Worm (Caenorhabditis elegans) whole organism, L3 larva: ENCODE results near the gene srt-34.

ENCODE experiments used
- ama-1 ChIP-seq: fragments of 150-350 bp; optimal IDR thresholded peaks from 2 replicates; lab custom pipeline; 2018
- ceh-82 ChIP-seq: fragments of 150-350 bp; optimal IDR thresholded peaks from 2 replicates; lab custom pipeline; 2014; ENCODE audit warnings: missing biosample characterization, missing genetic modification characterization
- fkh-10 ChIP-seq: sonication (generic microtip); optimal IDR thresholded peaks from 2 replicates; lab custom pipeline; 2017; ENCODE audit warnings: missing biosample characterization, missing genetic modification reagents, missing genetic modification characterization
- fos-1 ChIP-seq: fragments of 150-350 bp; optimal IDR thresholded peaks from 2 replicates; lab custom pipeline; 2014; ENCODE audit warnings: missing biosample characterization, missing genetic modification characterization
- nhr-11 ChIP-seq: fragments of 150-350 bp; optimal IDR thresholded peaks from 2 replicates; lab custom pipeline; 2014; ENCODE audit warnings: missing biosample characterization, missing genetic modification characterization
- nhr-25 ChIP-seq: sonication (generic microtip); optimal IDR thresholded peaks from 2 replicates; lab custom pipeline; 2017; ENCODE audit warnings: missing biosample characterization, missing genetic modification characterization
- nhr-76 ChIP-seq: fragments of 150-350 bp; sonication (generic microtip); optimal IDR thresholded peaks from 5 replicates; lab custom pipeline; 2014; ENCODE audit warnings: missing biosample characterization, missing genetic modification characterization
- nhr-77 ChIP-seq: fragments of 150-350 bp; optimal IDR thresholded peaks from 2 replicates; lab custom pipeline; 2014; ENCODE audit warnings: missing biosample characterization, missing genetic modification characterization
- pqm-1 ChIP-seq: fragments of 150-350 bp; optimal IDR thresholded peaks from 2 replicates; lab custom pipeline; 2017; ENCODE audit warnings: missing biosample characterization, missing genetic modification characterization, inconsistent platforms

ce11 chrV:2795998-2796397 lies 22.0 kb downstream of the srt-34 start, which contains the start of gene F54E2.2:
- TF ChIP-seq nhr-25 (tag; lab: Kevin White, UChicago) (no peak), nhr-76 (tag; lab: Kevin White, UChicago) (no peak), ceh-82 (tag; lab: Kevin White, UChicago) (no peak), ama-1 (no peak), nhr-11 (tag; lab: Kevin White, UChicago) (no peak), nhr-77 (tag; lab: Kevin White, UChicago) (no peak), fkh-10 (GFP tag; lab: Kevin White, UChicago) (no peak), pqm-1 (tag; lab: Kevin White, UChicago) (no peak), fos-1 (tag; lab: Kevin White, UChicago) (no peak)
